Fruit fly (Drosophila melanogaster) whole organism: Measurements from ENCODE around the gene Muc14A.

Source experiments
- CG8478 ChIP-seq: fragments of >200 bp; optimal IDR thresholded peaks from 2 replicates; lab custom pipeline; 2018; ENCODE audit warnings: inconsistent platforms
- Dll ChIP-seq: fragments of >200 bp; optimal IDR thresholded peaks from 2 replicates; lab custom pipeline; 2017
- pan ChIP-seq: fragments of >200 bp; optimal IDR thresholded peaks from 2 replicates; lab custom pipeline; 2017
- psq ChIP-seq: fragments of >200 bp; optimal IDR thresholded peaks from 2 replicates; lab custom pipeline; 2017

DNA sequence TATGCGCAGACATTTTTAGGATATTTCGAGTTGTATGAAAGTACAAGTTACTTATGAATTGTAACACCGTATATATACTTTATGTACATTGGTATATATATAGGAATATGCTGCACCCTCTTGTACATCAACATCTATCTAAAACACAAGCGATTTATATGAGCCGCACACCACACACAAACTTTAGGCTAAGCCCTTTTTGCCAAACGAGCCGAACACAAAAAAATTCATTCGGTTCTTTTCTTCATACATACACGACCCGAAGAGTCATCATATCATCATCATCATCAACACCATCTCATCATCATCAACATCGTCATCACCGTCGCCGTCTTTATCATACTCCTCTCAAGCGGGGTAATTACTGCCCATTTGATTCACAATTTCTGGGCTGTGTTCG lies 3.8 kb upstream of the Muc14A start:
- TF ChIP-seq psq (lab: Kevin White, UChicago) (no peak), Dll (lab: Kevin White, UChicago) (no peak), pan (lab: Kevin White, UChicago) (no peak), CG8478 (no peak)
